Worm (Caenorhabditis elegans): ENCODE measurements around the gene pqn-84.

The pqn-84 gene

ce11 chrIII:11694506-11694947 lies 5.5 kb upstream of the pqn-84 start:
- TF ChIP-seq flt-1 (GFP tag; IDR thresholded peaks at IDR 0.05) (no peak), scrt-1 (GFP tag; IDR thresholded peaks at IDR 0.05) (0 out of 2 replicates have a peak, but pooled peaks have one; percentile 9)

- no peak for TF ChIP-seq hmbx-1 (tag; optimal IDR thresholded peaks at IDR 0.05)
- no peak for TF ChIP-seq ets-7 (tag; optimal IDR thresholded peaks at IDR 0.05)
- TF ChIP-seq sea-1 (GFP tag; conservative IDR thresholded peaks at IDR 0.05): no peak
- TF ChIP-seq tra-4 (tag; optimal IDR thresholded peaks at IDR 0.05): no peak
- TF ChIP-seq tbx-11 (GFP tag; IDR thresholded peaks at IDR 0.05): no peak
- no peak for TF ChIP-seq hnd-1 (tag; optimal IDR thresholded peaks at IDR 0.05)
- TF ChIP-seq ceh-36 (tag; optimal IDR thresholded peaks at IDR 0.05): no peak
- no peak for TF ChIP-seq aly-1 (tag; optimal IDR thresholded peaks at IDR 0.05)
- no peak for TF ChIP-seq ceh-13 (GFP tag; optimal IDR thresholded peaks at IDR 0.05)
- TF ChIP-seq F13C5.2 (tag; optimal IDR thresholded peaks at IDR 0.05): no peak
- TF ChIP-seq tbx-37 (GFP tag; conservative IDR thresholded peaks at IDR 0.05): no peak
- no peak for TF ChIP-seq flt-1 (GFP tag; IDR thresholded peaks at IDR 0.05)
- no peak for TF ChIP-seq B0310.2 (tag; optimal IDR thresholded peaks at IDR 0.05)
These were observed 5.1 kb upstream of the pqn-84 start, which contains the start of gene Y41C4A.22 for ce11 chrIII:11694975-11695374. Y41C4A.22 (plus strand) TSS chrIII:11695275.

- TF ChIP-seq hmg-4 (GFP tag; optimal IDR thresholded peaks at IDR 0.05) (no peak), B0310.2 (tag; optimal IDR thresholded peaks at IDR 0.05) (no peak), tbx-11 (GFP tag; IDR thresholded peaks at IDR 0.05) (no peak), hnd-1 (tag; optimal IDR thresholded peaks at IDR 0.05) (no peak), sea-1 (GFP tag; conservative IDR thresholded peaks at IDR 0.05) (no peak), hmbx-1 (tag; optimal IDR thresholded peaks at IDR 0.05) (no peak), ceh-36 (tag; optimal IDR thresholded peaks at IDR 0.05) (no peak)
These were observed 3.8 kb upstream of the pqn-84 start, which contains the start of gene Y41C4A.6 for ce11 chrIII:11696273-11696672. Y41C4A.6 (plus strand) TSS chrIII:11696573.

- TF ChIP-seq tbx-37 (GFP tag; conservative IDR thresholded peaks at IDR 0.05) (no peak), hmbx-1 (tag; optimal IDR thresholded peaks at IDR 0.05) (no peak), tbx-11 (GFP tag; IDR thresholded peaks at IDR 0.05) (no peak), scrt-1 (GFP tag; IDR thresholded peaks at IDR 0.05) (no peak), flt-1 (GFP tag; IDR thresholded peaks at IDR 0.05) (no peak), hmg-4 (GFP tag; optimal IDR thresholded peaks at IDR 0.05) (no peak), B0310.2 (tag; optimal IDR thresholded peaks at IDR 0.05) (no peak), F13C5.2 (tag; optimal IDR thresholded peaks at IDR 0.05) (no peak), ama-1 (optimal IDR thresholded peaks at IDR 0.05) (no peak), hnd-1 (tag; optimal IDR thresholded peaks at IDR 0.05) (no peak), ceh-13 (GFP tag; optimal IDR thresholded peaks at IDR 0.05) (no peak)
These were observed 1.5 kb upstream of the pqn-84 start, which contains the start of gene Y41C4A.7 for ce11 chrIII:11698569-11698968. Y41C4A.7 (plus strand) TSS chrIII:11698869.

- TF ChIP-seq tbx-11 (GFP tag; IDR thresholded peaks at IDR 0.05) (0 out of 2 replicates have a peak, but pooled peaks have one; percentile 16), ama-1 (optimal IDR thresholded peaks at IDR 0.05) (no peak), hnd-1 (tag; optimal IDR thresholded peaks at IDR 0.05) (no peak), ceh-36 (tag; optimal IDR thresholded peaks at IDR 0.05) (no peak), B0310.2 (tag; optimal IDR thresholded peaks at IDR 0.05) (peak; percentile 13)
These were observed 1.8 kb downstream of the pqn-84 start for ce11 chrIII:11701863-11702262.

ce11 chrIII:11703006-11703775 lies 3.1 kb downstream of the pqn-84 start:
- no peak for TF ChIP-seq ceh-13 (GFP tag; optimal IDR thresholded peaks at IDR 0.05)
- no peak for TF ChIP-seq sea-1 (GFP tag; conservative IDR thresholded peaks at IDR 0.05)

- no peak for TF ChIP-seq tra-4 (tag; optimal IDR thresholded peaks at IDR 0.05)
These were observed 3.7 kb downstream of the pqn-84 start, which contains the start of gene col-95 for ce11 chrIII:11703776-11704093. col-95 (plus strand) TSS chrIII:11703994.

- no peak for TF ChIP-seq tbx-37 (GFP tag; conservative IDR thresholded peaks at IDR 0.05)
- no peak for TF ChIP-seq ets-7 (tag; optimal IDR thresholded peaks at IDR 0.05)
- no peak for TF ChIP-seq ama-1 (optimal IDR thresholded peaks at IDR 0.05)
- TF ChIP-seq B0310.2 (tag; optimal IDR thresholded peaks at IDR 0.05): no peak
- no peak for TF ChIP-seq ceh-36 (tag; optimal IDR thresholded peaks at IDR 0.05)
- no peak for TF ChIP-seq scrt-1 (GFP tag; IDR thresholded peaks at IDR 0.05)
- TF ChIP-seq hnd-1 (tag; optimal IDR thresholded peaks at IDR 0.05): no peak
- TF ChIP-seq hmg-4 (GFP tag; optimal IDR thresholded peaks at IDR 0.05): no peak
- no peak for TF ChIP-seq hmbx-1 (tag; optimal IDR thresholded peaks at IDR 0.05)
- no peak for TF ChIP-seq flt-1 (GFP tag; IDR thresholded peaks at IDR 0.05)
- no peak for TF ChIP-seq F13C5.2 (tag; optimal IDR thresholded peaks at IDR 0.05)
- TF ChIP-seq sea-1 (GFP tag; conservative IDR thresholded peaks at IDR 0.05): no peak
- no peak for TF ChIP-seq tbx-11 (GFP tag; IDR thresholded peaks at IDR 0.05)
- no peak for TF ChIP-seq pes-1 (GFP tag; IDR thresholded peaks at IDR 0.05)
- no peak for TF ChIP-seq ceh-13 (GFP tag; optimal IDR thresholded peaks at IDR 0.05)
These were observed 4.4 kb downstream of the pqn-84 start for ce11 chrIII:11704377-11704978.
